Fruit fly (Drosophila melanogaster) whole organism, embryonic: Measurements from ENCODE around the gene CG32196.
A peak's percentile ranks its signal among the peaks of the same experiment; 100 is the strongest.

ENCODE experiments used
- Aef1 ChIP-seq: fragments of 200-800 bp; sonication (Bioruptor generic); IDR thresholded peaks from 3 replicates; pipeline ENCODE4 v1.3.6; 2022; ENCODE audit warnings: missing biosample characterization, missing genetic modification characterization
- Antp ChIP-seq: fragments of 200-800 bp; sonication (Bioruptor generic); optimal IDR thresholded peaks from 3 replicates; lab custom pipeline; 2016; ENCODE audit warnings: missing biosample characterization, missing genetic modification characterization
- Atf-2 ChIP-seq: fragments of 200-800 bp; sonication (Bioruptor generic); optimal IDR thresholded peaks from 2 replicates; lab custom pipeline; 2016; ENCODE audit warnings: missing biosample characterization, missing genetic modification characterization
- Atf3 ChIP-seq: fragments of 200-800 bp; sonication (Bioruptor generic); optimal IDR thresholded peaks from 3 replicates; lab custom pipeline; 2016; ENCODE audit warnings: missing biosample characterization, missing genetic modification characterization
- Atf6 ChIP-seq: fragments of 200-800 bp; sonication (Bioruptor generic); IDR thresholded peaks from 2 replicates; pipeline ENCODE4 v1.3.6; 2022; ENCODE audit warnings: missing biosample characterization, missing genetic modification characterization
- CG10543 ChIP-seq: fragments of 200-800 bp; sonication (Bioruptor generic); optimal IDR thresholded peaks from 3 replicates; lab custom pipeline; 2017; ENCODE audit warnings: missing biosample characterization, mild to moderate bottlenecking, missing genetic modification characterization, moderate library complexity
- CG11695 ChIP-seq: fragments of 200-800 bp; sonication (Bioruptor generic); IDR thresholded peaks from 3 replicates; pipeline ENCODE4 v1.3.6; 2022; ENCODE audit warnings: missing biosample characterization, missing genetic modification characterization
- CG12071 ChIP-seq: fragments of 200-800 bp; sonication (Bioruptor generic); optimal IDR thresholded peaks from 3 replicates; lab custom pipeline; 2018; ENCODE audit warnings: missing biosample characterization, mild to moderate bottlenecking, missing genetic modification characterization
- CG12659 ChIP-seq: fragments of 200-800 bp; sonication (Bioruptor generic); optimal IDR thresholded peaks from 3 replicates; lab custom pipeline; 2017; ENCODE audit warnings: mild to moderate bottlenecking, missing biosample characterization, missing genetic modification reagents, missing genetic modification characterization
- CG13424 ChIP-seq: fragments of 200-800 bp; sonication (Bioruptor generic); optimal IDR thresholded peaks from 2 replicates; lab custom pipeline; 2019; ENCODE audit warnings: missing biosample characterization, mild to moderate bottlenecking, missing genetic modification characterization, moderate library complexity
- CG14441 ChIP-seq: fragments of 200-800 bp; sonication (Bioruptor generic); IDR thresholded peaks from 2 replicates; pipeline ENCODE4 v1.3.6; 2022; ENCODE audit warnings: missing biosample characterization, missing genetic modification characterization
- CG17802 ChIP-seq: fragments of 200-800 bp; sonication (Bioruptor generic); optimal IDR thresholded peaks from 2 replicates; lab custom pipeline; 2018; ENCODE audit warnings: missing biosample characterization, mild to moderate bottlenecking, missing genetic modification characterization, moderate library complexity
- CG1792 ChIP-seq: fragments of 200-800 bp; sonication (Bioruptor generic); optimal IDR thresholded peaks from 2 replicates; lab custom pipeline; 2016; ENCODE audit warnings: missing biosample characterization, missing genetic modification characterization
- CG33213 ChIP-seq: fragments of 200-800 bp; sonication (Bioruptor generic); optimal IDR thresholded peaks from 3 replicates; lab custom pipeline; 2016; ENCODE audit warnings: missing biosample characterization, missing genetic modification characterization
- CG34422 ChIP-seq: fragments of 200-800 bp; sonication (Bioruptor generic); IDR thresholded peaks from 3 replicates; pipeline ENCODE4 v1.3.6; 2022; ENCODE audit warnings: missing biosample characterization, missing genetic modification characterization
- CG5180 ChIP-seq: fragments of 200-800 bp; sonication (Bioruptor generic); optimal IDR thresholded peaks from 3 replicates; lab custom pipeline; 2017; ENCODE audit warnings: missing biosample characterization, missing genetic modification characterization, mild to moderate bottlenecking, moderate library complexity, missing genetic modification reagents
- CG7556 ChIP-seq: fragments of 200-800 bp; sonication (Bioruptor generic); optimal IDR thresholded peaks from 2 replicates; lab custom pipeline; 2017; ENCODE audit warnings: missing biosample characterization, mild to moderate bottlenecking, missing genetic modification characterization
- CG8281 ChIP-seq: fragments of 200-800 bp; sonication (Bioruptor generic); optimal IDR thresholded peaks from 2 replicates; lab custom pipeline; 2018; ENCODE audit warnings: missing biosample characterization, mild to moderate bottlenecking, missing genetic modification characterization, moderate library complexity
- Dek ChIP-seq: fragments of 200-800 bp; sonication (Bioruptor generic); optimal IDR thresholded peaks from 3 replicates; lab custom pipeline; 2019; ENCODE audit warnings: missing biosample characterization, mild to moderate bottlenecking, missing genetic modification characterization, moderate library complexity
- HLH3B ChIP-seq: fragments of 200-800 bp; sonication (Bioruptor generic); IDR thresholded peaks from 2 replicates; pipeline ENCODE4 v1.3.6; 2022; ENCODE audit warnings: missing biosample characterization, missing genetic modification characterization
- Hr3 ChIP-seq: fragments of 200-800 bp; sonication (Bioruptor generic); optimal IDR thresholded peaks from 3 replicates; lab custom pipeline; 2016; ENCODE audit warnings: missing biosample characterization, missing genetic modification characterization
- Meics ChIP-seq: fragments of 200-800 bp; sonication (Bioruptor generic); optimal IDR thresholded peaks from 2 replicates; lab custom pipeline; 2017; ENCODE audit warnings: missing biosample characterization, mild to moderate bottlenecking, missing genetic modification characterization
- Poxn ChIP-seq: fragments of 200-800 bp; sonication (Bioruptor generic); IDR thresholded peaks from 2 replicates; pipeline ENCODE4 v1.3.6; 2022; ENCODE audit warnings: missing biosample characterization, missing genetic modification characterization
- Spps ChIP-seq: fragments of 200-800 bp; sonication (Bioruptor generic); optimal IDR thresholded peaks from 2 replicates; lab custom pipeline; 2018; ENCODE audit warnings: missing biosample characterization, mild to moderate bottlenecking, missing genetic modification characterization
- ab ChIP-seq: fragments of 200-800 bp; sonication (Bioruptor generic); optimal IDR thresholded peaks from 2 replicates; lab custom pipeline; 2016; ENCODE audit warnings: missing biosample characterization, missing genetic modification characterization
- ara ChIP-seq: fragments of 200-800 bp; sonication (Bioruptor generic); IDR thresholded peaks from 2 replicates; pipeline ENCODE4 v1.3.6; 2022; ENCODE audit warnings: missing biosample characterization, missing genetic modification characterization
- bab2 ChIP-seq: fragments of 200-800 bp; sonication (Bioruptor generic); optimal IDR thresholded peaks from 2 replicates; lab custom pipeline; 2016; ENCODE audit warnings: missing biosample characterization, missing genetic modification characterization
- bigmax ChIP-seq: fragments of 200-800 bp; sonication (Bioruptor generic); optimal IDR thresholded peaks from 2 replicates; lab custom pipeline; 2018; ENCODE audit warnings: missing biosample characterization, mild to moderate bottlenecking, missing genetic modification characterization
- bsh ChIP-seq, 2 experiments: fragments of 200-800 bp; sonication (Bioruptor generic); optimal IDR thresholded peaks; 2 replicates each; lab custom pipeline; 2017 to 2018; ENCODE audit warnings: mild to moderate bottlenecking in 2 of 2, missing biosample characterization in 2 of 2, missing genetic modification characterization in 2 of 2, moderate library complexity in 1 of 2
- cato ChIP-seq: fragments of 200-800 bp; sonication (Bioruptor generic); optimal IDR thresholded peaks from 2 replicates; lab custom pipeline; 2016; ENCODE audit warnings: missing biosample characterization, missing genetic modification characterization, borderline replicate concordance
- caup ChIP-seq: fragments of 200-800 bp; sonication (Bioruptor generic); optimal IDR thresholded peaks from 3 replicates; lab custom pipeline; 2017; ENCODE audit warnings: missing biosample characterization, mild to moderate bottlenecking, missing genetic modification characterization, moderate library complexity; ENCODE audit not compliant: severe bottlenecking
- da ChIP-seq: fragments of 200-800 bp; sonication (Bioruptor generic); optimal IDR thresholded peaks from 2 replicates; lab custom pipeline; 2016; ENCODE audit warnings: missing biosample characterization, missing genetic modification characterization
- dmrt11E ChIP-seq: fragments of 200-800 bp; sonication (Bioruptor generic); optimal IDR thresholded peaks from 3 replicates; lab custom pipeline; 2018; ENCODE audit warnings: missing biosample characterization, mild to moderate bottlenecking, missing genetic modification characterization, moderate library complexity
- ems ChIP-seq: fragments of 200-800 bp; sonication (Bioruptor generic); optimal IDR thresholded peaks from 3 replicates; lab custom pipeline; 2016; ENCODE audit warnings: missing biosample characterization, missing genetic modification characterization
- exex ChIP-seq: fragments of 200-800 bp; sonication (Bioruptor generic); optimal IDR thresholded peaks from 4 replicates; lab custom pipeline; 2018; ENCODE audit warnings: missing biosample characterization, mild to moderate bottlenecking, missing genetic modification characterization, moderate library complexity
- gt ChIP-seq: fragments of 200-800 bp; sonication (Bioruptor generic); IDR thresholded peaks from 2 replicates; pipeline ENCODE4 v1.3.6; 2022; ENCODE audit warnings: missing biosample characterization, missing genetic modification characterization
- insv ChIP-seq, 2 experiments: fragments of 200-800 bp; sonication (Bioruptor generic); optimal IDR thresholded peaks; 3 replicates each; lab custom pipeline; 2016 to 2018; ENCODE audit warnings: missing biosample characterization in 2 of 2, missing genetic modification characterization in 2 of 2
- kah ChIP-seq: fragments of 200-800 bp; sonication (Bioruptor generic); optimal IDR thresholded peaks from 2 replicates; lab custom pipeline; 2018; ENCODE audit warnings: missing biosample characterization, mild to moderate bottlenecking, missing genetic modification characterization
- lbe ChIP-seq: fragments of 200-800 bp; sonication (Bioruptor generic); optimal IDR thresholded peaks from 2 replicates; lab custom pipeline; 2016; ENCODE audit warnings: missing biosample characterization, mild to moderate bottlenecking, missing genetic modification characterization
- lilli ChIP-seq: fragments of 200-800 bp; sonication (Bioruptor generic); optimal IDR thresholded peaks from 3 replicates; lab custom pipeline; 2016; ENCODE audit warnings: missing biosample characterization, missing genetic modification characterization
- peb ChIP-seq: fragments of 200-800 bp; sonication (Bioruptor generic); IDR thresholded peaks from 2 replicates; pipeline ENCODE4 v1.3.6; 2022; ENCODE audit warnings: missing biosample characterization, missing genetic modification characterization
- prd ChIP-seq, 3 experiments: fragments of >200 bp in 2 of 3; fragments of 200-800 bp in 1 of 3; sonication (Bioruptor generic) in 1 of 3; optimal IDR thresholded peaks in 2 of 3; IDR thresholded peaks in 1 of 3; 2 replicates in 2 of 3; 3 replicates in 1 of 3; pipeline versions ENCODE4 v1.3.6 to Lab custom; 2017 to 2022; ENCODE audit warnings: missing biosample characterization in 1 of 3, missing genetic modification characterization in 1 of 3
- psq ChIP-seq: fragments of 200-800 bp; sonication (Bioruptor generic); optimal IDR thresholded peaks from 2 replicates; lab custom pipeline; 2017; ENCODE audit warnings: missing biosample characterization, missing genetic modification characterization
- sc ChIP-seq, 3 experiments: fragments of >200 bp in 2 of 3; fragments of 200-800 bp in 1 of 3; sonication (Bioruptor generic) in 1 of 3; optimal IDR thresholded peaks; 2 replicates in 2 of 3; 3 replicates in 1 of 3; lab custom pipeline; 2017; ENCODE audit warnings: mild to moderate bottlenecking in 1 of 3, missing biosample characterization in 1 of 3, missing genetic modification characterization in 1 of 3, missing genetic modification reagents in 1 of 3
- slou ChIP-seq: fragments of 200-800 bp; sonication (Bioruptor generic); optimal IDR thresholded peaks from 3 replicates; lab custom pipeline; 2016; ENCODE audit warnings: missing biosample characterization, missing genetic modification characterization
- slp2 ChIP-seq: fragments of 200-800 bp; sonication (Bioruptor generic); optimal IDR thresholded peaks from 2 replicates; lab custom pipeline; 2016; ENCODE audit warnings: missing biosample characterization, missing genetic modification characterization
- sug ChIP-seq: fragments of 200-800 bp; optimal IDR thresholded peaks from 2 replicates; lab custom pipeline; 2019; ENCODE audit warnings: missing biosample characterization, mild to moderate bottlenecking, missing genetic modification characterization, moderate library complexity
- tna ChIP-seq: fragments of 200-800 bp; sonication (Bioruptor generic); IDR thresholded peaks from 2 replicates; pipeline ENCODE4 v1.3.6; 2022; ENCODE audit warnings: missing biosample characterization, missing genetic modification characterization; ENCODE audit not compliant: partially characterized antibody
- tx ChIP-seq: fragments of 200-800 bp; sonication (Bioruptor generic); optimal IDR thresholded peaks from 2 replicates; lab custom pipeline; 2016; ENCODE audit warnings: missing biosample characterization, missing genetic modification characterization

CG32196 gene

DNA sequence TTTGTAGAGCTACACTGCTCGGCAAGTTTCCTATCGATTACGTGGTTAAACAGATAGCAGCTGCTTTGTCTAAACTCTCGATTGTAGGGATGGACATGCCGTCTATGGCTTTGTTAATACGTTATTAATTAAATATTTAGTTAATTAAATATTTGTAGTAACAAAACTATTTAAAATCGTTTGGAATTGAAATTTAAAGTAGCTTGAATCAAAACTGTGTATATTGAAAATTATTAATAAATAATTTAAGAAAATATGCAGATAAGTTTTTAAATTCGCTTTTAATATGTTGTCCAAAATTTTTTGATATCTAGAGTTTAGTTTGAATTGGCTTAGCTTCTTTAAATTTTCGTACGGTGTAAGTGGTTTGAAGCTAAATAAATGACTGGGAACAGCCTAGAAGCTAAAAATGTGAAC is at the start of gene CG32196 (continued):
- TF ChIP-seq bigmax (GFP tag; lab: Kevin White, UChicago) (no peak), gt (peak; percentile 62; the same call in 1 of the 2 replicates), CG14441 (GFP tag; lab: Robert Waterston, UW) (peak; percentile 79), lilli (GFP tag; lab: Kevin White, UChicago) (peak; percentile 36), exex (tag; lab: Kevin White, UChicago) (peak; percentile 62), ab (GFP tag; lab: Kevin White, UChicago) (no peak), ara (peak; percentile 68; the same call in 1 of the 2 replicates), CG34422 (peak; percentile 87), CG5180 (GFP tag; lab: Kevin White, UChicago) (peak; percentile 64), lbe (GFP tag; lab: Kevin White, UChicago) (no peak), CG12659 (GFP tag; lab: Kevin White, UChicago) (peak; percentile 90), CG8281 (tag; lab: Kevin White, UChicago) (peak; percentile 80), Atf6 (no peak; the same call in 1 of the 2 replicates), Atf3 (GFP tag; lab: Kevin White, UChicago) (no peak), CG11695 (GFP tag; lab: Robert Waterston, UW) (peak; percentile 86), slp2 (GFP tag; lab: Kevin White, UChicago) (no peak), ems (GFP tag; lab: Kevin White, UChicago) (no peak), HLH3B (GFP tag; lab: Robert Waterston, UW) (no peak; the same call in 1 of the 2 replicates), Aef1 (GFP tag; lab: Robert Waterston, UW) (peak; percentile 75), kah (GFP tag; lab: Kevin White, UChicago) (peak; percentile 59), tna (GFP tag; lab: Robert Waterston, UW) (no peak), psq (GFP tag; lab: Kevin White, UChicago) (peak; percentile 47), bab2 (GFP tag; lab: Kevin White, UChicago) (peak; percentile 44), da (GFP tag; lab: Kevin White, UChicago) (no peak), CG12071 (no peak), slou (peak; percentile 37), insv (GFP tag; optimal IDR thresholded peaks at IDR 0.05; lab: Kevin White, UChicago) (peak in 1 of 2 experiments; percentile 8), Hr3 (GFP tag; lab: Kevin White, UChicago) (peak; percentile 82), CG10543 (peak; percentile 68), Poxn (GFP tag; lab: Robert Waterston, UW) (peak; percentile 49; the same call in 1 of the 2 replicates), Meics (GFP tag; lab: Kevin White, UChicago) (peak; percentile 87), Antp (GFP tag; lab: Kevin White, UChicago) (peak; percentile 6), peb (GFP tag; lab: Robert Waterston, UW) (peak; percentile 54; the same call in 1 of the 2 replicates), caup (GFP tag; lab: Kevin White, UChicago) (peak; percentile 76), tx (GFP tag; lab: Kevin White, UChicago) (no peak), sc (optimal IDR thresholded peaks at IDR 0.05; lab: Kevin White, UChicago) (no peak), sc (GFP tag; optimal IDR thresholded peaks at IDR 0.05; lab: Kevin White, UChicago) (peak; percentile 69), Spps (tag; lab: Kevin White, UChicago) (peak; percentile 71), CG1792 (no peak), CG7556 (GFP tag; lab: Kevin White, UChicago) (peak; percentile 89), cato (GFP tag; lab: Kevin White, UChicago) (peak; percentile 57), sug (tag; lab: Kevin White, UChicago) (peak; percentile 81), bsh (GFP tag; optimal IDR thresholded peaks at IDR 0.05; lab: Kevin White, UChicago) (peak in 1 of 2 experiments; percentile 91), prd (optimal IDR thresholded peaks at IDR 0.05; lab: Kevin White, UChicago) (no peak), prd (GFP tag; IDR thresholded peaks at IDR 0.05; lab: Robert Waterston, UW) (peak; percentile 85), CG33213 (GFP tag; lab: Kevin White, UChicago) (no peak), Atf-2 (GFP tag; lab: Kevin White, UChicago) (no peak), CG17802 (tag; lab: Kevin White, UChicago) (peak; percentile 50), CG13424 (peak; percentile 91), Dek (tag; lab: Kevin White, UChicago) (peak; percentile 87), dmrt11E (tag; lab: Kevin White, UChicago) (peak; percentile 84)
